Fruit fly (Drosophila melanogaster) whole organism, embryonic: ENCODE results near the gene east.

ENCODE experiments used
- BEAF-32 ChIP-seq: fragments of 200-800 bp; sonication (Bioruptor generic); optimal IDR thresholded peaks from 3 replicates; lab custom pipeline; 2017; ENCODE audit warnings: missing biosample characterization, missing genetic modification characterization, mild to moderate bottlenecking, moderate library complexity, missing genetic modification reagents
- CG10267 ChIP-seq: fragments of 200-800 bp; sonication (Bioruptor generic); optimal IDR thresholded peaks from 2 replicates; lab custom pipeline; 2018; ENCODE audit warnings: missing biosample characterization, mild to moderate bottlenecking, missing genetic modification characterization, moderate library complexity
- CG10654 ChIP-seq: fragments of 200-800 bp; sonication (Bioruptor generic); optimal IDR thresholded peaks from 2 replicates; lab custom pipeline; 2016; ENCODE audit warnings: missing biosample characterization, missing genetic modification characterization
- CG10979 ChIP-seq: fragments of 200-800 bp; sonication (Bioruptor generic); optimal IDR thresholded peaks from 2 replicates; lab custom pipeline; 2018; ENCODE audit warnings: missing biosample characterization, mild to moderate bottlenecking, missing genetic modification characterization, moderate library complexity
- CG12391 ChIP-seq: fragments of 200-800 bp; sonication (Bioruptor generic); optimal IDR thresholded peaks from 3 replicates; lab custom pipeline; 2018; ENCODE audit warnings: missing biosample characterization, mild to moderate bottlenecking, missing genetic modification characterization, moderate library complexity
- CG13287 ChIP-seq: fragments of 200-800 bp; sonication (Bioruptor generic); IDR thresholded peaks from 2 replicates; pipeline ENCODE4 v1.3.6; 2022; ENCODE audit warnings: missing biosample characterization, missing genetic modification characterization; ENCODE audit not compliant: partially characterized antibody
- CG13424 ChIP-seq: fragments of 200-800 bp; sonication (Bioruptor generic); optimal IDR thresholded peaks from 2 replicates; lab custom pipeline; 2019; ENCODE audit warnings: missing biosample characterization, mild to moderate bottlenecking, missing genetic modification characterization, moderate library complexity
- CG14441 ChIP-seq: fragments of 200-800 bp; sonication (Bioruptor generic); IDR thresholded peaks from 2 replicates; pipeline ENCODE4 v1.3.6; 2022; ENCODE audit warnings: missing biosample characterization, missing genetic modification characterization
- CG14710 ChIP-seq: fragments of 200-800 bp; sonication (Bioruptor generic); optimal IDR thresholded peaks from 3 replicates; lab custom pipeline; 2019; ENCODE audit warnings: missing biosample characterization, mild to moderate bottlenecking, missing genetic modification characterization, moderate library complexity
- CG15479 ChIP-seq: fragments of 200-800 bp; sonication (Bioruptor generic); optimal IDR thresholded peaks from 3 replicates; lab custom pipeline; 2019; ENCODE audit warnings: missing biosample characterization, mild to moderate bottlenecking, missing genetic modification characterization, moderate library complexity
- CG18764 ChIP-seq: fragments of 200-800 bp; sonication (Bioruptor generic); optimal IDR thresholded peaks from 3 replicates; lab custom pipeline; 2016; ENCODE audit warnings: missing biosample characterization, missing genetic modification characterization
- CG2712 ChIP-seq: fragments of 200-800 bp; optimal IDR thresholded peaks from 3 replicates; lab custom pipeline; 2019; ENCODE audit warnings: missing biosample characterization, mild to moderate bottlenecking, missing genetic modification characterization, moderate library complexity
- CG30403 ChIP-seq: fragments of 200-800 bp; sonication (Bioruptor generic); optimal IDR thresholded peaks from 3 replicates; lab custom pipeline; 2016; ENCODE audit warnings: missing biosample characterization, missing genetic modification characterization
- CG34376 ChIP-seq: fragments of 200-800 bp; sonication (Bioruptor generic); optimal IDR thresholded peaks from 2 replicates; lab custom pipeline; 2018; ENCODE audit warnings: missing biosample characterization, mild to moderate bottlenecking, missing genetic modification characterization
- CG3995 ChIP-seq: fragments of 200-800 bp; sonication (Bioruptor generic); optimal IDR thresholded peaks from 3 replicates; lab custom pipeline; 2016; ENCODE audit warnings: missing biosample characterization, missing genetic modification characterization
- CG7839 ChIP-seq: fragments of 200-800 bp; sonication (Bioruptor generic); optimal IDR thresholded peaks from 3 replicates; lab custom pipeline; 2018; ENCODE audit warnings: missing biosample characterization, mild to moderate bottlenecking, missing genetic modification characterization, moderate library complexity
- CG8924 ChIP-seq: fragments of 200-800 bp; optimal IDR thresholded peaks from 3 replicates; lab custom pipeline; 2019; ENCODE audit warnings: missing biosample characterization, mild to moderate bottlenecking, missing genetic modification characterization, moderate library complexity
- CG9215 ChIP-seq: fragments of 200-800 bp; sonication (Bioruptor generic); IDR thresholded peaks from 2 replicates; pipeline ENCODE4 v1.3.6; 2022; ENCODE audit warnings: missing biosample characterization, missing genetic modification characterization
- Drgx ChIP-seq: fragments of 200-800 bp; sonication (Bioruptor generic); IDR thresholded peaks from 2 replicates; pipeline ENCODE4 v1.3.6; 2022; ENCODE audit warnings: missing biosample characterization, missing genetic modification characterization
- Fer2 ChIP-seq: fragments of 200-800 bp; sonication (Bioruptor generic); optimal IDR thresholded peaks from 2 replicates; lab custom pipeline; 2018; ENCODE audit warnings: missing biosample characterization, mild to moderate bottlenecking, missing genetic modification characterization, moderate library complexity
- HLH3B ChIP-seq: fragments of 200-800 bp; sonication (Bioruptor generic); IDR thresholded peaks from 2 replicates; pipeline ENCODE4 v1.3.6; 2022; ENCODE audit warnings: missing biosample characterization, missing genetic modification characterization
- HLH54F ChIP-seq: fragments of 200-800 bp; sonication (Bioruptor generic); optimal IDR thresholded peaks from 3 replicates; lab custom pipeline; 2016; ENCODE audit warnings: missing biosample characterization, missing genetic modification characterization
- Hr3 ChIP-seq: fragments of 200-800 bp; sonication (Bioruptor generic); optimal IDR thresholded peaks from 3 replicates; lab custom pipeline; 2016; ENCODE audit warnings: missing biosample characterization, missing genetic modification characterization
- Lhr ChIP-seq: fragments of 200-800 bp; sonication (Bioruptor generic); optimal IDR thresholded peaks from 3 replicates; lab custom pipeline; 2017; ENCODE audit warnings: mild to moderate bottlenecking, missing biosample characterization, missing genetic modification reagents, missing genetic modification characterization
- Meics ChIP-seq: fragments of 200-800 bp; sonication (Bioruptor generic); optimal IDR thresholded peaks from 2 replicates; lab custom pipeline; 2017; ENCODE audit warnings: missing biosample characterization, mild to moderate bottlenecking, missing genetic modification characterization
- Oli ChIP-seq: fragments of 200-800 bp; sonication (Bioruptor generic); optimal IDR thresholded peaks from 2 replicates; lab custom pipeline; 2018; ENCODE audit warnings: missing biosample characterization, mild to moderate bottlenecking, missing genetic modification characterization, moderate library complexity
- Sox102F ChIP-seq: fragments of 200-800 bp; sonication (Bioruptor generic); optimal IDR thresholded peaks from 2 replicates; lab custom pipeline; 2018; ENCODE audit warnings: missing biosample characterization, mild to moderate bottlenecking, missing genetic modification characterization, moderate library complexity
- Sry-δ ChIP-seq: fragments of 200-800 bp; sonication (Bioruptor generic); optimal IDR thresholded peaks from 2 replicates; lab custom pipeline; 2016; ENCODE audit warnings: missing biosample characterization, missing genetic modification characterization
- cad ChIP-seq: fragments of >200 bp; optimal IDR thresholded peaks from 2 replicates; lab custom pipeline; 2017; ENCODE audit warnings: missing biosample characterization, missing genetic modification characterization
- chm ChIP-seq: fragments of 200-800 bp; sonication (Bioruptor generic); IDR thresholded peaks from 2 replicates; pipeline ENCODE4 v1.3.6; 2022; ENCODE audit warnings: missing biosample characterization, missing genetic modification characterization
- crol ChIP-seq: fragments of 200-800 bp; sonication (Bioruptor generic); IDR thresholded peaks from 2 replicates; pipeline ENCODE4 v1.3.6; 2022; ENCODE audit warnings: missing biosample characterization, missing genetic modification characterization
- ewg ChIP-seq: fragments of 200-800 bp; sonication (Bioruptor generic); optimal IDR thresholded peaks from 3 replicates; lab custom pipeline; 2017; ENCODE audit warnings: mild to moderate bottlenecking, missing biosample characterization, missing genetic modification reagents, missing genetic modification characterization
- gcm ChIP-seq: fragments of 200-800 bp; sonication (Bioruptor generic); optimal IDR thresholded peaks from 2 replicates; lab custom pipeline; 2019; ENCODE audit warnings: missing biosample characterization, mild to moderate bottlenecking, missing genetic modification characterization, moderate library complexity
- gsb-n ChIP-seq: fragments of 200-800 bp; sonication (Bioruptor generic); optimal IDR thresholded peaks from 3 replicates; lab custom pipeline; 2018; ENCODE audit warnings: missing biosample characterization, mild to moderate bottlenecking, missing genetic modification characterization
- lbe ChIP-seq: fragments of 200-800 bp; sonication (Bioruptor generic); optimal IDR thresholded peaks from 2 replicates; lab custom pipeline; 2016; ENCODE audit warnings: missing biosample characterization, mild to moderate bottlenecking, missing genetic modification characterization
- lilli ChIP-seq: fragments of 200-800 bp; sonication (Bioruptor generic); optimal IDR thresholded peaks from 3 replicates; lab custom pipeline; 2016; ENCODE audit warnings: missing biosample characterization, missing genetic modification characterization
- nmo ChIP-seq: fragments of 200-800 bp; sonication (Bioruptor generic); optimal IDR thresholded peaks from 2 replicates; lab custom pipeline; 2018; ENCODE audit warnings: missing biosample characterization, mild to moderate bottlenecking, missing genetic modification characterization, moderate library complexity
- phol ChIP-seq: fragments of 200-800 bp; sonication (Bioruptor generic); optimal IDR thresholded peaks from 3 replicates; lab custom pipeline; 2018; ENCODE audit warnings: missing biosample characterization, mild to moderate bottlenecking, missing genetic modification characterization, moderate library complexity
- pzg ChIP-seq: fragments of 200-800 bp; sonication (Bioruptor generic); optimal IDR thresholded peaks from 3 replicates; lab custom pipeline; 2018; ENCODE audit warnings: missing biosample characterization, mild to moderate bottlenecking, missing genetic modification characterization, moderate library complexity
- rib ChIP-seq: fragments of 200-800 bp; sonication (Bioruptor generic); IDR thresholded peaks from 2 replicates; pipeline ENCODE4 v1.3.6; 2022; ENCODE audit warnings: missing biosample characterization, missing genetic modification characterization
- row ChIP-seq: fragments of 200-800 bp; sonication (Bioruptor generic); IDR thresholded peaks from 3 replicates; pipeline ENCODE4 v1.3.6; 2022; ENCODE audit warnings: missing biosample characterization, missing genetic modification characterization
- run ChIP-seq: fragments of 200-800 bp; sonication (Bioruptor generic); optimal IDR thresholded peaks from 3 replicates; lab custom pipeline; 2018; ENCODE audit warnings: missing biosample characterization, mild to moderate bottlenecking, missing genetic modification characterization
- sd ChIP-seq: fragments of 200-800 bp; sonication (Bioruptor generic); optimal IDR thresholded peaks from 3 replicates; lab custom pipeline; 2018; ENCODE audit warnings: missing biosample characterization, mild to moderate bottlenecking, missing genetic modification characterization, moderate library complexity
- seq ChIP-seq: fragments of 200-800 bp; sonication (Bioruptor generic); IDR thresholded peaks from 2 replicates; pipeline ENCODE4 v1.3.6; 2022; ENCODE audit warnings: missing biosample characterization, missing genetic modification characterization
- ssp ChIP-seq: fragments of 200-800 bp; sonication (Bioruptor generic); IDR thresholded peaks from 2 replicates; pipeline ENCODE4 v1.3.6; 2022; ENCODE audit warnings: missing biosample characterization, missing genetic modification characterization
- unc-4 ChIP-seq: fragments of 200-800 bp; sonication (Bioruptor generic); IDR thresholded peaks from 2 replicates; pipeline ENCODE4 v1.3.6; 2022; ENCODE audit warnings: missing biosample characterization, missing genetic modification characterization; ENCODE audit not compliant: partially characterized antibody
- unpg ChIP-seq: fragments of 200-800 bp; sonication (Bioruptor generic); optimal IDR thresholded peaks from 3 replicates; lab custom pipeline; 2018; ENCODE audit warnings: missing biosample characterization, mild to moderate bottlenecking, missing genetic modification characterization, moderate library complexity
- z ChIP-seq: fragments of 200-800 bp; sonication (Bioruptor generic); IDR thresholded peaks from 3 replicates; pipeline ENCODE4 v1.3.6; 2022; ENCODE audit warnings: missing biosample characterization, missing genetic modification characterization

east gene

dm6 chrX:2041981-2042847 lies 31.6 kb downstream of the east start, which contains the start of the genes Actn and usp (continued):
- TF ChIP-seq gsb-n (tag; lab: Kevin White, UChicago) (peak; percentile 58), CG9215 (GFP tag; lab: Robert Waterston, UW) (no peak), crol (GFP tag; lab: Robert Waterston, UW) (peak; percentile 82), ewg (peak; percentile 3), rib (GFP tag; lab: Robert Waterston, UW) (peak; percentile 94), CG30403 (GFP tag; lab: Kevin White, UChicago) (peak; percentile 10), CG14710 (peak; percentile 47), unpg (peak; percentile 43), BEAF-32 (peak; percentile 41), Meics (GFP tag; lab: Kevin White, UChicago) (peak; percentile 22), CG10979 (peak; percentile 35), Sox102F (peak; percentile 35), chm (GFP tag; lab: Robert Waterston, UW) (no peak), ssp (GFP tag; lab: Robert Waterston, UW) (peak; percentile 92), Hr3 (peak; percentile 0), CG2712 (tag; lab: Kevin White, UChicago) (peak; percentile 42), lilli (GFP tag; lab: Kevin White, UChicago) (peak; percentile 43), HLH3B (GFP tag; lab: Robert Waterston, UW) (0 out of 2 replicates have a peak, but pooled peaks have one; percentile 10), cad (GFP tag; lab: Kevin White, UChicago) (no peak), phol (tag; lab: Kevin White, UChicago) (peak; percentile 75), Fer2 (tag; lab: Kevin White, UChicago) (no peak), CG3995 (GFP tag; lab: Kevin White, UChicago) (peak; percentile 39), Lhr (GFP tag; lab: Kevin White, UChicago) (peak; percentile 59), sd (no peak), CG34376 (GFP tag; lab: Kevin White, UChicago) (peak; percentile 12), CG13424 (tag; lab: Kevin White, UChicago) (peak; percentile 33), Oli (tag; lab: Kevin White, UChicago) (peak; percentile 1), CG18764 (GFP tag; lab: Kevin White, UChicago) (no peak), CG14441 (GFP tag; lab: Robert Waterston, UW) (0 out of 2 replicates have a peak, but pooled peaks have one; percentile 5), CG8924 (tag; lab: Kevin White, UChicago) (peak; percentile 29), row (GFP tag; lab: Robert Waterston, UW) (peak; percentile 76), CG15479 (peak; percentile 16), unc-4 (GFP tag; lab: Robert Waterston, UW) (peak; percentile 45), pzg (peak; percentile 49), run (tag; lab: Kevin White, UChicago) (no peak), seq (GFP tag; lab: Robert Waterston, UW) (0 out of 2 replicates have a peak, but pooled peaks have one; percentile 10), Sry-δ (GFP tag; lab: Kevin White, UChicago) (peak; percentile 3), CG12391 (peak; percentile 53), CG13287 (GFP tag; lab: Robert Waterston, UW) (peak; percentile 45), CG10267 (tag; lab: Kevin White, UChicago) (peak; percentile 36), z (no peak), gcm (GFP tag; lab: Kevin White, UChicago) (peak; percentile 9), Drgx (GFP tag; lab: Robert Waterston, UW) (peak; percentile 49), HLH54F (GFP tag; lab: Kevin White, UChicago) (no peak), lbe (peak; percentile 12), CG7839 (peak; percentile 47), nmo (GFP tag; lab: Kevin White, UChicago) (peak; percentile 44), CG10654 (GFP tag; lab: Kevin White, UChicago) (no peak)
